Worm (Caenorhabditis elegans) whole organism, young adult: Measurements from ENCODE around the gene srh-209.

Source experiments
- B0019.2 ChIP-seq: fragments of 200-800 bp; sonication (Bioruptor generic); conservative IDR thresholded peaks from 2 replicates; pipeline ENCODE4 v1.3.6; 2022; ENCODE audit warnings: missing genetic modification reagents, missing genetic modification characterization, missing compliant biosample characterization
- C06A6.2 ChIP-seq: fragments of 200-800 bp; sonication (Bioruptor generic); conservative IDR thresholded peaks from 2 replicates; pipeline ENCODE4 v1.3.6; 2022; ENCODE audit warnings: missing genetic modification characterization, missing compliant biosample characterization
- D2030.7 ChIP-seq: fragments of 200-800 bp; sonication (Bioruptor generic); IDR thresholded peaks from 2 replicates; pipeline ENCODE4 v1.3.6; 2022; ENCODE audit warnings: missing genetic modification reagents, missing genetic modification characterization, missing compliant biosample characterization
- F10E7.11 ChIP-seq: sonication (generic microtip); optimal IDR thresholded peaks from 2 replicates; lab custom pipeline; 2017; ENCODE audit warnings: mild to moderate bottlenecking, missing genetic modification characterization, moderate library complexity, missing compliant biosample characterization
- F22D6.2 ChIP-seq: sonication (generic microtip); optimal IDR thresholded peaks from 2 replicates; lab custom pipeline; 2016; ENCODE audit warnings: mild to moderate bottlenecking, missing genetic modification characterization, missing compliant biosample characterization
- F23B12.7 ChIP-seq: sonication (generic microtip); optimal IDR thresholded peaks from 2 replicates; lab custom pipeline; 2017; ENCODE audit warnings: missing genetic modification characterization, mild to moderate bottlenecking, missing compliant biosample characterization, antibody characterized with exemption, moderate library complexity; ENCODE audit not compliant: insufficient read depth
- F39B2.1 ChIP-seq: fragments of 200-800 bp; sonication (Bioruptor generic); IDR thresholded peaks from 2 replicates; pipeline ENCODE4 v1.3.6; 2022; ENCODE audit warnings: missing genetic modification reagents, missing genetic modification characterization, missing compliant biosample characterization
- F57A8.1 ChIP-seq: fragments of 200-800 bp; sonication (Bioruptor generic); optimal IDR thresholded peaks from 2 replicates; lab custom pipeline; 2018; ENCODE audit warnings: mild to moderate bottlenecking, missing genetic modification characterization, moderate library complexity, missing compliant biosample characterization
- K11D2.4 ChIP-seq: fragments of 200-800 bp; sonication (Bioruptor generic); IDR thresholded peaks from 2 replicates; pipeline ENCODE4 v1.3.6; 2022; ENCODE audit warnings: missing genetic modification reagents, missing genetic modification characterization, missing compliant biosample characterization
- Y53F4B.3 ChIP-seq: fragments of 200-800 bp; sonication (Bioruptor generic); IDR thresholded peaks from 2 replicates; pipeline ENCODE4 v1.3.6; 2022; ENCODE audit warnings: missing genetic modification reagents, missing genetic modification characterization, missing compliant biosample characterization
- Y53G8AR.9 ChIP-seq: fragments of 200-800 bp; sonication (Bioruptor generic); conservative IDR thresholded peaks from 2 replicates; pipeline ENCODE4 v1.3.6; 2022; ENCODE audit warnings: missing genetic modification reagents, missing genetic modification characterization, missing compliant biosample characterization
- Y56A3A.18 ChIP-seq: fragments of 200-800 bp; sonication (Bioruptor generic); IDR thresholded peaks from 2 replicates; pipeline ENCODE4 v1.3.6; 2022; ENCODE audit warnings: missing genetic modification reagents, missing genetic modification characterization, missing compliant biosample characterization
- Y67H2A.10 ChIP-seq: fragments of 200-800 bp; sonication (Bioruptor generic); conservative IDR thresholded peaks from 2 replicates; pipeline ENCODE4 v1.3.6; 2022; ENCODE audit warnings: missing genetic modification reagents, missing genetic modification characterization, missing compliant biosample characterization
- Y79H2A.3 ChIP-seq: fragments of 200-800 bp; sonication (Bioruptor generic); conservative IDR thresholded peaks from 2 replicates; pipeline ENCODE4 v1.3.6; 2022; ENCODE audit warnings: missing genetic modification reagents, missing genetic modification characterization, missing compliant biosample characterization
- atf-7 ChIP-seq: sonication (generic microtip); optimal IDR thresholded peaks from 2 replicates; lab custom pipeline; 2017; ENCODE audit warnings: mild to moderate bottlenecking, missing genetic modification characterization, missing compliant biosample characterization
- attf-6 ChIP-seq: fragments of 200-800 bp; sonication (Bioruptor generic); IDR thresholded peaks from 2 replicates; pipeline ENCODE4 v1.3.6; 2022; ENCODE audit warnings: missing genetic modification reagents, missing genetic modification characterization, missing compliant biosample characterization
- bed-2 ChIP-seq: fragments of 200-800 bp; sonication (Bioruptor generic); IDR thresholded peaks from 2 replicates; pipeline ENCODE4 v1.3.6; 2022; ENCODE audit warnings: missing genetic modification reagents, missing genetic modification characterization, missing compliant biosample characterization
- ceh-27 ChIP-seq: fragments of 200-800 bp; sonication (Bioruptor generic); optimal IDR thresholded peaks from 2 replicates; lab custom pipeline; 2018; ENCODE audit warnings: mild to moderate bottlenecking, missing genetic modification characterization, moderate library complexity, missing compliant biosample characterization
- ceh-40 ChIP-seq: fragments of 200-800 bp; sonication (Bioruptor generic); IDR thresholded peaks from 2 replicates; pipeline ENCODE4 v1.3.6; 2022; ENCODE audit warnings: missing genetic modification characterization, missing compliant biosample characterization
- ceh-91 ChIP-seq: fragments of 200-800 bp; sonication (Bioruptor generic); IDR thresholded peaks from 2 replicates; pipeline ENCODE4 v1.3.6; 2022; ENCODE audit warnings: missing genetic modification reagents, missing genetic modification characterization, missing compliant biosample characterization
- chd-7 ChIP-seq: sonication (generic microtip); optimal IDR thresholded peaks from 2 replicates; lab custom pipeline; 2016; ENCODE audit warnings: mild to moderate bottlenecking, missing genetic modification characterization, moderate library complexity, missing compliant biosample characterization
- die-1 ChIP-seq: sonication (generic microtip); optimal IDR thresholded peaks from 2 replicates; lab custom pipeline; 2016; ENCODE audit warnings: missing genotype, mild to moderate bottlenecking, missing genetic modification characterization, missing compliant biosample characterization
- efl-1 ChIP-seq: fragments of 150-350 bp; optimal IDR thresholded peaks from 2 replicates; lab custom pipeline; 2014; ENCODE audit warnings: missing biosample characterization, missing genetic modification reagents, missing genetic modification characterization
- egrh-3 ChIP-seq: fragments of 200-800 bp; sonication (Bioruptor generic); IDR thresholded peaks from 2 replicates; pipeline ENCODE4 v1.3.6; 2022; ENCODE audit warnings: missing genetic modification reagents, missing genetic modification characterization, missing compliant biosample characterization
- hmg-1.2 ChIP-seq: fragments of 200-800 bp; sonication (Bioruptor generic); IDR thresholded peaks from 2 replicates; pipeline ENCODE4 v1.3.6; 2022; ENCODE audit warnings: missing genetic modification reagents, missing genetic modification characterization, missing compliant biosample characterization
- hmg-20 ChIP-seq: fragments of 200-800 bp; sonication (Bioruptor generic); IDR thresholded peaks from 2 replicates; pipeline ENCODE4 v1.3.6; 2022; ENCODE audit warnings: missing genetic modification reagents, missing genetic modification characterization, missing compliant biosample characterization
- let-526 ChIP-seq: fragments of 200-800 bp; sonication (Bioruptor generic); IDR thresholded peaks from 2 replicates; pipeline ENCODE4 v1.3.6; 2022; ENCODE audit warnings: missing genetic modification reagents, missing genetic modification characterization, missing compliant biosample characterization
- lin-26 ChIP-seq: fragments of 200-800 bp; sonication (Bioruptor generic); IDR thresholded peaks from 2 replicates; pipeline ENCODE4 v1.3.6; 2022; ENCODE audit warnings: missing genetic modification reagents, missing genetic modification characterization, missing compliant biosample characterization
- lin-35 ChIP-seq, 3 experiments: fragments of 150-350 bp in 2 of 3; sonication (generic microtip) in 1 of 3; optimal IDR thresholded peaks; 2 replicates each; lab custom pipeline; 2014 to 2018; ENCODE audit warnings: missing biosample characterization in 3 of 3, missing genetic modification characterization in 3 of 3, missing genetic modification reagents in 3 of 3
- lin-40 ChIP-seq: sonication (generic microtip); optimal IDR thresholded peaks from 2 replicates; lab custom pipeline; 2016; ENCODE audit warnings: missing genetic modification characterization, mild to moderate bottlenecking, missing compliant biosample characterization, missing genotype, missing genetic modification reagents
- lsl-1 ChIP-seq: fragments of 200-800 bp; sonication (Bioruptor generic); optimal IDR thresholded peaks from 2 replicates; lab custom pipeline; 2018; ENCODE audit warnings: mild to moderate bottlenecking, missing genetic modification characterization, moderate library complexity, missing compliant biosample characterization
- mcd-1 ChIP-seq: fragments of 200-800 bp; sonication (Bioruptor generic); IDR thresholded peaks from 2 replicates; pipeline ENCODE4 v1.3.6; 2022; ENCODE audit warnings: missing genetic modification reagents, missing genetic modification characterization, missing compliant biosample characterization
- mxl-1 ChIP-seq: sonication (generic microtip); optimal IDR thresholded peaks from 2 replicates; lab custom pipeline; 2016; ENCODE audit warnings: missing genetic modification characterization, missing compliant biosample characterization
- nfya-2 ChIP-seq: fragments of 200-800 bp; sonication (Bioruptor generic); IDR thresholded peaks from 2 replicates; pipeline ENCODE4 v1.3.6; 2022; ENCODE audit warnings: missing genetic modification reagents, missing genetic modification characterization, missing compliant biosample characterization
- tbp1 ChIP-seq: fragments of 200-800 bp; sonication (Bioruptor generic); optimal IDR thresholded peaks from 2 replicates; lab custom pipeline; 2018; ENCODE audit warnings: mild to moderate bottlenecking, missing genetic modification characterization, missing compliant biosample characterization
- zim-3 ChIP-seq: sonication (generic microtip); optimal IDR thresholded peaks from 2 replicates; lab custom pipeline; 2017; ENCODE audit warnings: mild to moderate bottlenecking, missing genetic modification characterization, moderate library complexity, missing compliant biosample characterization
- ztf-22 ChIP-seq: fragments of 200-800 bp; sonication (Bioruptor generic); optimal IDR thresholded peaks from 2 replicates; lab custom pipeline; 2018; ENCODE audit warnings: mild to moderate bottlenecking, missing genetic modification characterization, moderate library complexity, missing compliant biosample characterization

srh-209 gene

DNA sequence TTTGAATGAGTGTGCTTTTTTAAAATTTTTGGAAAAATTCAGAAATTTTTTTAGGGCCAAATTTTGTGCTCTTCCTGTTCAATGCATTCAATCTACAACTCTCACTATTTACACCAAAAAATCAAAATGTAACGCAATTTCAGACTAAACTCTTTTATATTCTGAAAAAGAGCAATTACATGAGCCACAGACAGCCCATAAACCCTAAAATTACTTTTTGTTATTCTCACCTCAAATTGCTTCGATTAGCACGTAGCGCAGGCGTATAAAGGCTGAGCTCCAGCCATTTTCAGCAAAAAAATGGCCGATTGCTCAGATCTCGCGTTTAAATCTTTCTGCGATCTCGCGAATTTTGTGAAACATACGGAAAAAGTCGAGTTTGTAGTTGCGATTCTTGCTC is 26.8 kb upstream of the srh-209 start, which contains the start of gene srw-82:
Gene srw-82 (plus strand): TSS at position 301 of the 400 bp plus-strand sequence.
- TF ChIP-seq K11D2.4 (GFP tag; lab: Robert Waterston, UW) (no peak), Y67H2A.10 (GFP tag; lab: Robert Waterston, UW) (no peak), Y56A3A.18 (GFP tag; lab: Robert Waterston, UW) (no peak), attf-6 (GFP tag; lab: Robert Waterston, UW) (no peak), F22D6.2 (tag; lab: Kevin White, UChicago) (no peak), B0019.2 (GFP tag; lab: Robert Waterston, UW) (no peak), F23B12.7 (tag; lab: Kevin White, UChicago) (no peak), efl-1 (GFP tag; lab: Kevin White, UChicago) (no peak), lin-26 (no peak), lsl-1 (GFP tag; lab: Kevin White, UChicago) (no peak), C06A6.2 (no peak), nfya-2 (GFP tag; lab: Robert Waterston, UW) (no peak), F10E7.11 (tag; lab: Kevin White, UChicago) (no peak), die-1 (tag; lab: Kevin White, UChicago) (no peak), Y79H2A.3 (GFP tag; lab: Robert Waterston, UW) (no peak), egrh-3 (GFP tag; lab: Robert Waterston, UW) (no peak), hmg-20 (GFP tag; lab: Robert Waterston, UW) (no peak), lin-40 (tag; lab: Kevin White, UChicago) (no peak), Y53F4B.3 (GFP tag; lab: Robert Waterston, UW) (no peak), zim-3 (tag; lab: Kevin White, UChicago) (no peak)

DNA sequence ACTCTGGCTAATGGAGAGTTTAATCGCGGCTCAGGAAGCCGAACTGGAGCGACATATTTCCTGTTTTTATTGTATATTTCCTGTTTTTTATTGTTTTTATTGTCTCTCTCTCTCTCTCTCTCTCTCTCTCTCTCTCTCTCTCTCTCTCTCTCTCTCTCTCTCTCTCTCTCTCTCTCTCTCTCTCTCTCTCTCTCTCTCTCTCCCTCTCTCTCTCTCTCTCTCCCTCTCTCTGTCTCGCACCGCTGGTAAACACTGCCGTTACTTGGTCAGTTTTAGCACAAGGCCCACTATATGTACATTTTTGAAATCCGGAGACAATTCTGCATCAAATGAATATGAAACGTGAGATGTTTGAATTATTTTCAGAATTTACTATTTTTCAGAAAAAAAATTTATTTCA is 26.2 kb upstream of the srh-209 start:
- TF ChIP-seq D2030.7 (no peak), bed-2 (no peak), mcd-1 (GFP tag; lab: Robert Waterston, UW) (0 out of 2 replicates have a peak, but pooled peaks have one; percentile 12), tbp1 (GFP tag; lab: Kevin White, UChicago) (no peak), egrh-3 (GFP tag; lab: Robert Waterston, UW) (peak; percentile 81)

DNA sequence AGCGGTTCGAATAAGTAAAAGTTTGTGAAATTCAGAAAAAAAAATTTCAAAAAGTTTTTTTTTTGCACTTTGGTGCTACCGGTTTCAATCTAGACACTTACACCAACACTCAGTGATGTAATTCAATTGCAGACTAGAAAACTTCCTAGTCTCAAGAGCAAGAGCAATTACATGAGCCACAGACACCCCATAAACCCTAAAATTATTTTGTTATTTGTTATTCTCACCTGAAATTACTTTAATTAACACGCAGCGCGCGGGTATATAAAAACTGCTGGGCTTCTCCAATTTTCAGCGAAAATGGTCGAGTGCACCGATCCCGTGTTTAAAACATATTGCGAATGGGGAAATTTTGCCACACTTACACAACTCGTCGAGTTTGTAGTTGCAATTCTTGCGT is 21.6 kb upstream of the srh-209 start, which contains the start of gene srw-83:
Gene srw-83 (plus strand): TSS at position 301 of the 400 bp plus-strand sequence.
- TF ChIP-seq D2030.7 (no peak), Y56A3A.18 (GFP tag; lab: Robert Waterston, UW) (no peak), ceh-91 (GFP tag; lab: Robert Waterston, UW) (no peak), ceh-40 (GFP tag; lab: Robert Waterston, UW) (no peak), Y53G8AR.9 (GFP tag; lab: Robert Waterston, UW) (no peak), F23B12.7 (tag; lab: Kevin White, UChicago) (no peak), ztf-22 (GFP tag; lab: Kevin White, UChicago) (no peak), lin-35 (GFP tag; optimal IDR thresholded peaks at IDR 0.05; lab: Kevin White, UChicago) (no peak), F57A8.1 (GFP tag; lab: Kevin White, UChicago) (no peak), hmg-1.2 (no peak), mxl-1 (tag; lab: Kevin White, UChicago) (no peak)

DNA sequence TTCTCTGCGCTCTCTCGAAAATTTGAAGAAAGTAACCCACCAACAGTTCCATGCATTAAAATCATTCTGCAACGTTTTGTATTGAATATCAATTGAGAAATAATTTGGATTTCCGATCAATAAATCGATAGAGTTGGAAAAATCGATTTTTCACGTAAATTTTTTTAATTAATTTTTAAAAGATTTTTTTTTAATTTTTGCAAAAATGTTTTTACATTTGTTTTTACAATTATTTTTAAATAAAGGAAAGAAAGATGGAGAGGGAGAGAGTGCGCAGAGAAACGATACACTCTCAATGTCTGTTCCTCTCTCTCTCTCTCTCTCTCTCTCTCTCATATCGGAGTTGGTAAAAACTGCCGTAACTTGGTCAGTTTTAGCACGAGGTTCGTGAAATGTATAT is 20.9 kb upstream of the srh-209 start, which contains the start of gene ZK262.19:
Gene ZK262.19 (minus strand): TSS at position 101 of the 400 bp plus-strand sequence.
- TF ChIP-seq ztf-22 (GFP tag; lab: Kevin White, UChicago) (no peak), atf-7 (tag; lab: Kevin White, UChicago) (no peak), let-526 (GFP tag; lab: Robert Waterston, UW) (no peak), chd-7 (tag; lab: Kevin White, UChicago) (no peak), ceh-27 (GFP tag; lab: Kevin White, UChicago) (no peak), F39B2.1 (GFP tag; lab: Robert Waterston, UW) (no peak), attf-6 (GFP tag; lab: Robert Waterston, UW) (no peak)
